Worm (Caenorhabditis elegans) whole organism, midembryonic: ENCODE results near the gene W05H7.1.

ENCODE experiments used
- T22C8.4 ChIP-seq: fragments of 200-800 bp; sonication (Bioruptor generic); IDR thresholded peaks from 2 replicates; pipeline ENCODE4 v1.3.6; 2022; ENCODE audit warnings: missing genetic modification characterization, missing compliant biosample characterization
- cog-1 ChIP-seq: sonication (generic microtip); optimal IDR thresholded peaks from 2 replicates; lab custom pipeline; 2016; ENCODE audit warnings: missing genetic modification characterization, missing compliant biosample characterization
- flt-1 ChIP-seq: fragments of 200-800 bp; sonication (Bioruptor generic); IDR thresholded peaks from 2 replicates; pipeline ENCODE4 v1.3.6; 2022; ENCODE audit warnings: missing genetic modification characterization, missing compliant biosample characterization
- med-1 ChIP-seq: sonication (generic microtip); optimal IDR thresholded peaks from 2 replicates; lab custom pipeline; 2017; ENCODE audit warnings: missing genetic modification characterization, mild to moderate bottlenecking, missing compliant biosample characterization, antibody characterized with exemption, missing genetic modification reagents; ENCODE audit not compliant: insufficient read depth
- ref-1 ChIP-seq: fragments of 200-800 bp; sonication (Bioruptor generic); conservative IDR thresholded peaks from 2 replicates; pipeline ENCODE4 v1.3.6; 2022; ENCODE audit warnings: missing genetic modification reagents, missing genetic modification characterization, missing compliant biosample characterization
- tab-1 ChIP-seq: fragments of 200-800 bp; sonication (Bioruptor generic); IDR thresholded peaks from 2 replicates; pipeline ENCODE4 v1.3.6; 2022; ENCODE audit warnings: missing genetic modification characterization, missing compliant biosample characterization
- ztf-23 ChIP-seq: fragments of 200-800 bp; sonication (Bioruptor generic); IDR thresholded peaks from 2 replicates; pipeline ENCODE4 v1.3.6; 2022; ENCODE audit warnings: missing genetic modification reagents, missing genetic modification characterization, missing compliant biosample characterization

DNA sequence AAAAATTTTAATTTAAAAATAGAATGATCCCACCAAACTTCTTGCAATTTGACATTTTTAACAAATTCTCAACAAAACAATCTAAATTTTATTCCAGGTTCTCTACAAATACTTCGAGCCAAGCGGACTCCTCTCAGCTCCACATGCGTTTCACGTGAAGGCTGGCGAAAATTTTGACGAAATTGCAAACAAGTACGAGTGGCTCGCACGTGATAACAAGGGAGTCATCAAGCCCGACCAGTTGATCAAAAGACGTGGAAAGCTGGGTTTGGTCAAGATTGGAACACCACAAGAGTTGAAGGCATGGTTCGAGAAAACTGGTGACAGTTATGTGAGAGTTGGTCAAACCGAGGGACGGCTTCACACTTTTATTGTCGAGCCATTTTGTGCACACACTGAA, 29.1 kb downstream of the W05H7.1 start:
- TF ChIP-seq flt-1 (GFP tag; lab: Robert Waterston, UW) (no peak), ref-1 (no peak), T22C8.4 (no peak), ztf-23 (GFP tag; lab: Robert Waterston, UW) (no peak), med-1 (no peak), tab-1 (GFP tag; lab: Robert Waterston, UW) (no peak), cog-1 (tag; lab: Kevin White, UChicago) (no peak)
